Worm (Caenorhabditis elegans) whole organism, L1 larva: ENCODE data around the gene flp-27.

Source experiments
- F16B12.6 ChIP-seq: fragments of 150-350 bp; optimal IDR thresholded peaks from 2 replicates; lab custom pipeline; 2014; ENCODE audit warnings: missing biosample characterization, missing genetic modification characterization
- aly-2 ChIP-seq: fragments of 150-350 bp; optimal IDR thresholded peaks from 2 replicates; lab custom pipeline; 2014; ENCODE audit warnings: missing biosample characterization, missing genetic modification characterization
- ces-1 ChIP-seq: fragments of 150-350 bp; optimal IDR thresholded peaks from 2 replicates; lab custom pipeline; 2014; ENCODE audit warnings: missing biosample characterization, missing genetic modification reagents, missing genetic modification characterization

ce11 chrII:5712126-5712525 lies 31.3 kb downstream of the flp-27 start:
- TF ChIP-seq F16B12.6 (tag; lab: Kevin White, UChicago) (no peak), aly-2 (no peak), ces-1 (no peak)
